Fruit fly (Drosophila melanogaster) whole organism, embryonic: ENCODE data around the gene CG11581.

Experiments
- BEAF-32 ChIP-seq: fragments of 200-800 bp; sonication (Bioruptor generic); optimal IDR thresholded peaks from 3 replicates; lab custom pipeline; 2017; ENCODE audit warnings: missing biosample characterization, missing genetic modification characterization, mild to moderate bottlenecking, moderate library complexity, missing genetic modification reagents
- Bteb2 ChIP-seq: fragments of 200-800 bp; sonication (Bioruptor generic); optimal IDR thresholded peaks from 2 replicates; lab custom pipeline; 2016; ENCODE audit warnings: missing biosample characterization, missing genetic modification characterization
- CG11247 ChIP-seq: fragments of 200-800 bp; sonication (Bioruptor generic); IDR thresholded peaks from 2 replicates; pipeline ENCODE4 v1.3.6; 2022; ENCODE audit warnings: missing biosample characterization, missing genetic modification characterization
- CG12391 ChIP-seq: fragments of 200-800 bp; sonication (Bioruptor generic); optimal IDR thresholded peaks from 3 replicates; lab custom pipeline; 2018; ENCODE audit warnings: missing biosample characterization, mild to moderate bottlenecking, missing genetic modification characterization, moderate library complexity
- CG12769 ChIP-seq: fragments of 200-800 bp; sonication (Bioruptor generic); optimal IDR thresholded peaks from 2 replicates; lab custom pipeline; 2019; ENCODE audit warnings: missing biosample characterization, mild to moderate bottlenecking, missing genetic modification characterization, moderate library complexity
- CG13287 ChIP-seq: fragments of 200-800 bp; sonication (Bioruptor generic); IDR thresholded peaks from 2 replicates; pipeline ENCODE4 v1.3.6; 2022; ENCODE audit warnings: missing biosample characterization, missing genetic modification characterization; ENCODE audit not compliant: partially characterized antibody
- CG15696 ChIP-seq: fragments of 200-800 bp; sonication (Bioruptor generic); optimal IDR thresholded peaks from 2 replicates; lab custom pipeline; 2019; ENCODE audit warnings: missing biosample characterization, mild to moderate bottlenecking, missing genetic modification characterization, moderate library complexity
- CG18011 ChIP-seq: fragments of 200-800 bp; sonication (Bioruptor generic); optimal IDR thresholded peaks from 2 replicates; lab custom pipeline; 2017; ENCODE audit warnings: missing biosample characterization, missing genetic modification characterization, mild to moderate bottlenecking, moderate library complexity, missing genotype
- CG30403 ChIP-seq: fragments of 200-800 bp; sonication (Bioruptor generic); optimal IDR thresholded peaks from 3 replicates; lab custom pipeline; 2016; ENCODE audit warnings: missing biosample characterization, missing genetic modification characterization
- CG3163 ChIP-seq: fragments of 200-800 bp; sonication (Bioruptor generic); optimal IDR thresholded peaks from 3 replicates; lab custom pipeline; 2016; ENCODE audit warnings: missing biosample characterization, missing genetic modification characterization
- CG3847 ChIP-seq: fragments of 200-800 bp; sonication (Bioruptor generic); IDR thresholded peaks from 2 replicates; pipeline ENCODE4 v1.3.6; 2022; ENCODE audit warnings: missing biosample characterization, missing genetic modification characterization
- CG42726 ChIP-seq: fragments of 200-800 bp; sonication (Bioruptor generic); IDR thresholded peaks from 2 replicates; pipeline ENCODE4 v1.3.6; 2022; ENCODE audit warnings: missing biosample characterization, missing genetic modification characterization; ENCODE audit not compliant: partially characterized antibody
- CG4820 ChIP-seq: fragments of 200-800 bp; sonication (Bioruptor generic); optimal IDR thresholded peaks from 3 replicates; lab custom pipeline; 2016; ENCODE audit warnings: missing biosample characterization, missing genetic modification characterization
- CG5245 ChIP-seq: fragments of 200-800 bp; sonication (Bioruptor generic); optimal IDR thresholded peaks from 3 replicates; lab custom pipeline; 2016; ENCODE audit warnings: missing biosample characterization, missing genetic modification characterization
- CG6175 ChIP-seq: fragments of 200-800 bp; sonication (Bioruptor generic); IDR thresholded peaks from 3 replicates; pipeline ENCODE4 v1.3.6; 2022; ENCODE audit warnings: missing biosample characterization, missing genetic modification characterization
- CG6654 ChIP-seq: fragments of 200-800 bp; sonication (Bioruptor generic); optimal IDR thresholded peaks from 2 replicates; lab custom pipeline; 2017; ENCODE audit warnings: missing biosample characterization, mild to moderate bottlenecking, missing genetic modification characterization
- CG6765 ChIP-seq: fragments of 200-800 bp; sonication (Bioruptor generic); optimal IDR thresholded peaks from 3 replicates; lab custom pipeline; 2017; ENCODE audit warnings: missing biosample characterization, mild to moderate bottlenecking, missing genetic modification characterization
- Chrac-16 ChIP-seq: fragments of 200-800 bp; sonication (Bioruptor generic); optimal IDR thresholded peaks from 3 replicates; lab custom pipeline; 2016; ENCODE audit warnings: missing biosample characterization, missing genetic modification characterization
- CoRest ChIP-seq: fragments of 200-800 bp; sonication (Bioruptor generic); optimal IDR thresholded peaks from 3 replicates; lab custom pipeline; 2018; ENCODE audit warnings: missing biosample characterization, mild to moderate bottlenecking, missing genetic modification characterization, moderate library complexity
- Dbx ChIP-seq: fragments of 200-800 bp; sonication (Bioruptor generic); IDR thresholded peaks from 3 replicates; pipeline ENCODE4 v1.3.6; 2022; ENCODE audit warnings: missing biosample characterization, missing genetic modification characterization
- Dref ChIP-seq: fragments of 200-800 bp; sonication (Bioruptor generic); IDR thresholded peaks from 2 replicates; pipeline ENCODE4 v1.3.6; 2022; ENCODE audit warnings: missing biosample characterization, missing genetic modification characterization
- E2f1 ChIP-seq: fragments of 200-800 bp; sonication (Bioruptor generic); IDR thresholded peaks from 2 replicates; pipeline ENCODE4 v1.3.6; 2022; ENCODE audit warnings: missing biosample characterization, missing genetic modification characterization
- E2f2 ChIP-seq: fragments of 200-800 bp; sonication (Bioruptor generic); IDR thresholded peaks from 2 replicates; pipeline ENCODE4 v1.3.6; 2022; ENCODE audit warnings: missing biosample characterization, missing genetic modification characterization
- Ets97D ChIP-seq: fragments of 200-800 bp; sonication (Bioruptor generic); optimal IDR thresholded peaks from 3 replicates; lab custom pipeline; 2016; ENCODE audit warnings: missing biosample characterization, missing genetic modification characterization
- HLH3B ChIP-seq: fragments of 200-800 bp; sonication (Bioruptor generic); IDR thresholded peaks from 2 replicates; pipeline ENCODE4 v1.3.6; 2022; ENCODE audit warnings: missing biosample characterization, missing genetic modification characterization
- NC2α ChIP-seq: fragments of 200-800 bp; sonication (Bioruptor generic); optimal IDR thresholded peaks from 2 replicates; lab custom pipeline; 2016; ENCODE audit warnings: missing biosample characterization, missing genetic modification characterization
- NFAT ChIP-seq: fragments of 200-800 bp; sonication (Bioruptor generic); IDR thresholded peaks from 2 replicates; pipeline ENCODE4 v1.3.6; 2022; ENCODE audit warnings: missing biosample characterization, missing genetic modification characterization
- Pdp1 ChIP-seq, 2 experiments: fragments of 200-800 bp; sonication (Bioruptor generic); optimal IDR thresholded peaks; 3 replicates each; lab custom pipeline; 2016; ENCODE audit warnings: missing biosample characterization in 2 of 2, missing genetic modification characterization in 2 of 2, mild to moderate bottlenecking in 1 of 2, moderate library complexity in 1 of 2
- Ptx1 ChIP-seq: fragments of 200-800 bp; sonication (Bioruptor generic); IDR thresholded peaks from 2 replicates; pipeline ENCODE4 v1.3.6; 2022; ENCODE audit warnings: missing biosample characterization, missing genetic modification characterization
- YL-1 ChIP-seq: fragments of 200-800 bp; sonication (Bioruptor generic); optimal IDR thresholded peaks from 3 replicates; lab custom pipeline; 2017; ENCODE audit warnings: missing biosample characterization, mild to moderate bottlenecking, missing genetic modification characterization
- ap ChIP-seq: fragments of 200-800 bp; sonication (Bioruptor generic); IDR thresholded peaks from 2 replicates; pipeline ENCODE4 v1.3.6; 2022; ENCODE audit warnings: missing biosample characterization, missing genetic modification characterization
- chn ChIP-seq: fragments of 200-800 bp; sonication (Bioruptor generic); optimal IDR thresholded peaks from 2 replicates; lab custom pipeline; 2016; ENCODE audit warnings: missing biosample characterization, missing genetic modification characterization
- corto ChIP-seq: fragments of 200-800 bp; sonication (Bioruptor generic); optimal IDR thresholded peaks from 2 replicates; lab custom pipeline; 2016; ENCODE audit warnings: missing biosample characterization, mild to moderate bottlenecking, missing genetic modification characterization, moderate library complexity
- croc ChIP-seq: fragments of 200-800 bp; sonication (Bioruptor generic); conservative IDR thresholded peaks from 3 replicates; pipeline ENCODE4 v1.3.6; 2022; ENCODE audit warnings: missing biosample characterization, missing genetic modification characterization
- da ChIP-seq: fragments of 200-800 bp; sonication (Bioruptor generic); optimal IDR thresholded peaks from 2 replicates; lab custom pipeline; 2016; ENCODE audit warnings: missing biosample characterization, missing genetic modification characterization
- dati ChIP-seq: fragments of 200-800 bp; sonication (Bioruptor generic); IDR thresholded peaks from 2 replicates; pipeline ENCODE4 v1.3.6; 2022; ENCODE audit warnings: missing biosample characterization, missing genetic modification characterization
- fd64A ChIP-seq: fragments of 200-800 bp; sonication (Bioruptor generic); optimal IDR thresholded peaks from 3 replicates; lab custom pipeline; 2018; ENCODE audit warnings: missing biosample characterization, mild to moderate bottlenecking, missing genetic modification characterization
- fu2 ChIP-seq: fragments of 200-800 bp; sonication (Bioruptor generic); optimal IDR thresholded peaks from 2 replicates; lab custom pipeline; 2016; ENCODE audit warnings: missing biosample characterization, missing genetic modification characterization
- h ChIP-seq: fragments of >200 bp; optimal IDR thresholded peaks from 2 replicates; lab custom pipeline; 2017
- jing ChIP-seq: fragments of 200-800 bp; sonication (Bioruptor generic); optimal IDR thresholded peaks from 2 replicates; lab custom pipeline; 2018; ENCODE audit warnings: missing biosample characterization, mild to moderate bottlenecking, missing genetic modification characterization
- kni ChIP-seq: fragments of 200-800 bp; sonication (Bioruptor generic); optimal IDR thresholded peaks from 3 replicates; lab custom pipeline; 2017; ENCODE audit warnings: mild to moderate bottlenecking, missing biosample characterization, missing genetic modification reagents, missing genetic modification characterization
- lola ChIP-seq, 3 experiments: fragments of >200 bp in 2 of 3; fragments of 200-800 bp in 1 of 3; sonication (Bioruptor generic) in 1 of 3; optimal IDR thresholded peaks; 2 replicates each; lab custom pipeline; 2017 to 2019; ENCODE audit warnings: missing biosample characterization in 3 of 3, missing genetic modification characterization in 3 of 3, mild to moderate bottlenecking in 1 of 3, moderate library complexity in 1 of 3
- maf-S ChIP-seq: fragments of 200-800 bp; sonication (Bioruptor generic); optimal IDR thresholded peaks from 2 replicates; lab custom pipeline; 2016; ENCODE audit warnings: missing biosample characterization, missing genetic modification characterization
- nerfin-1 ChIP-seq: fragments of 200-800 bp; sonication (Bioruptor generic); optimal IDR thresholded peaks from 3 replicates; lab custom pipeline; 2019; ENCODE audit warnings: missing biosample characterization, mild to moderate bottlenecking, missing genetic modification characterization, moderate library complexity
- onecut ChIP-seq: fragments of 200-800 bp; sonication (Bioruptor generic); IDR thresholded peaks from 2 replicates; pipeline ENCODE4 v1.3.6; 2022; ENCODE audit warnings: missing biosample characterization, missing genetic modification characterization
- pros ChIP-seq: fragments of 200-800 bp; sonication (Bioruptor generic); optimal IDR thresholded peaks from 3 replicates; lab custom pipeline; 2019; ENCODE audit warnings: missing biosample characterization, mild to moderate bottlenecking, missing genetic modification characterization, moderate library complexity
- pum ChIP-seq: fragments of 200-800 bp; sonication (Bioruptor generic); optimal IDR thresholded peaks from 2 replicates; lab custom pipeline; 2016; ENCODE audit warnings: missing biosample characterization, missing genetic modification characterization
- pzg ChIP-seq: fragments of 200-800 bp; sonication (Bioruptor generic); optimal IDR thresholded peaks from 3 replicates; lab custom pipeline; 2018; ENCODE audit warnings: missing biosample characterization, mild to moderate bottlenecking, missing genetic modification characterization, moderate library complexity
- sens ChIP-seq: fragments of 200-800 bp; sonication (Bioruptor generic); peaks from one replicate; lab custom pipeline; 2016; ENCODE audit warnings: missing biosample characterization, missing genetic modification characterization
- sna ChIP-seq: fragments of 200-800 bp; sonication (Bioruptor generic); IDR thresholded peaks from 2 replicates; pipeline ENCODE4 v1.3.6; 2022; ENCODE audit warnings: missing biosample characterization, missing genetic modification characterization; ENCODE audit not compliant: partially characterized antibody
- sob ChIP-seq: fragments of 200-800 bp; sonication (Bioruptor generic); IDR thresholded peaks from 2 replicates; pipeline ENCODE4 v1.3.6; 2022; ENCODE audit warnings: missing biosample characterization, missing genetic modification characterization
- tio ChIP-seq: fragments of 200-800 bp; sonication (Bioruptor generic); optimal IDR thresholded peaks from 2 replicates; lab custom pipeline; 2017; ENCODE audit warnings: missing biosample characterization, missing genetic modification characterization, inconsistent platforms

CG11581 gene

DNA sequence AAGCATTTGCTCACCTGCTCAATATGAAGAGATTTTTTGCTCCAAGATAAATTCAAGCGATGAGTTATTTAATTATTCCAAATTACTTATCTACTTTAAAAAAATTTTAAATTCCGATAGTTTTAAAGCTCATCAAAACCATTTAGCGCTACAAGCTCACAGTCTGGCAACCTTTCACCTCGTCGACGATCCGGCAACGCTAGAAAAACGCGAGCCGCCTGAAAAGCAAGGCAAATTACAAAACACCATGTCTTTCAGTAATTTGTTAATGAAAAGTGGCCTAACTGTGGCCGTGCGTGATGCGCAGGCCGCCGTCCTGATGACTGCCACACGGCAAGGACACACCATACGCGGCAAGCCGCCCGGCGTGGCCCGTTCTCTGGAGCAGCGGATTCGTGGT lies 49.4 kb downstream of the CG11581 start, which contains the start of gene mRpL38 (continued):
- TF ChIP-seq CG5245 (no peak), chn (GFP tag; lab: Kevin White, UChicago) (no peak), Pdp1 (GFP tag; optimal IDR thresholded peaks at IDR 0.05; lab: Kevin White, UChicago) (peak in 1 of 2 experiments; percentile 69), Dref (GFP tag; lab: Robert Waterston, UW) (peak; percentile 66), CG18011 (GFP tag; lab: Kevin White, UChicago) (no peak), CG12391 (no peak), CG30403 (no peak), croc (GFP tag; lab: Robert Waterston, UW) (no peak), CG13287 (GFP tag; lab: Robert Waterston, UW) (peak; percentile 27), CG6654 (no peak), h (no peak), E2f1 (GFP tag; lab: Robert Waterston, UW) (no peak), BEAF-32 (peak; percentile 49), kni (GFP tag; lab: Kevin White, UChicago) (no peak), ap (no peak), tio (no peak), jing (GFP tag; lab: Kevin White, UChicago) (no peak), CG6765 (GFP tag; lab: Kevin White, UChicago) (no peak), lola (GFP tag; optimal IDR thresholded peaks at IDR 0.05; lab: Kevin White, UChicago) (no peak), CG12769 (no peak), CG15696 (tag; lab: Kevin White, UChicago) (no peak), dati (GFP tag; lab: Robert Waterston, UW) (no peak), CG3163 (GFP tag; lab: Kevin White, UChicago) (no peak), onecut (GFP tag; lab: Robert Waterston, UW) (no peak), corto (GFP tag; lab: Kevin White, UChicago) (no peak), CG4820 (GFP tag; lab: Kevin White, UChicago) (no peak), E2f2 (GFP tag; lab: Robert Waterston, UW) (peak; percentile 92), CG11247 (GFP tag; lab: Robert Waterston, UW) (no peak), nerfin-1 (tag; lab: Kevin White, UChicago) (peak; percentile 7), CG6175 (GFP tag; lab: Robert Waterston, UW) (no peak), sens (no peak), Ptx1 (GFP tag; lab: Robert Waterston, UW) (no peak), pum (no peak), CoRest (tag; lab: Kevin White, UChicago) (no peak), fd64A (GFP tag; lab: Kevin White, UChicago) (no peak), CG3847 (peak; percentile 29; the same call in 1 of the 2 replicates), NFAT (GFP tag; lab: Robert Waterston, UW) (no peak), HLH3B (GFP tag; lab: Robert Waterston, UW) (no peak), Ets97D (GFP tag; lab: Kevin White, UChicago) (peak; percentile 18), sob (no peak), da (GFP tag; lab: Kevin White, UChicago) (no peak), pzg (GFP tag; lab: Kevin White, UChicago) (peak; percentile 54), Bteb2 (GFP tag; lab: Kevin White, UChicago) (no peak), pros (GFP tag; lab: Kevin White, UChicago) (no peak), sna (GFP tag; lab: Robert Waterston, UW) (no peak), CG42726 (GFP tag; lab: Robert Waterston, UW) (0 out of 2 replicates have a peak, but pooled peaks have one; percentile 26), NC2α (GFP tag; lab: Kevin White, UChicago) (no peak), maf-S (no peak), fu2 (GFP tag; lab: Kevin White, UChicago) (no peak), YL-1 (GFP tag; lab: Kevin White, UChicago) (peak; percentile 52), Dbx (GFP tag; lab: Robert Waterston, UW) (no peak), Chrac-16 (GFP tag; lab: Kevin White, UChicago) (no peak)
